Worm (Caenorhabditis elegans): ENCODE measurements around the gene F47B8.8.
A peak's percentile ranks its signal among the peaks of the same experiment; 100 is the strongest.

The F47B8.8 gene

ce11 chrV:14380242-14380641, 48.7 kb downstream of the F47B8.8 start:
- TF ChIP-seq fkh-8 (tag; optimal IDR thresholded peaks at IDR 0.05) (peak; percentile 8), nhr-71 (tag; optimal IDR thresholded peaks at IDR 0.05) (peak; percentile 10), C34B4.2 (tag; optimal IDR thresholded peaks at IDR 0.05) (no peak), hlh-4 (tag; optimal IDR thresholded peaks at IDR 0.05) (peak; percentile 55), lin-15B (tag; optimal IDR thresholded peaks at IDR 0.05) (no peak), pax-3 (tag; optimal IDR thresholded peaks at IDR 0.05) (peak; percentile 4)

Data from whole organism, L1 larva.